Worm (Caenorhabditis elegans) whole organism, L3 larva: ENCODE results near the gene C45B2.1.

Source experiments
- ZK546.5 ChIP-seq: sonication (generic microtip); optimal IDR thresholded peaks from 2 replicates; lab custom pipeline; 2017; ENCODE audit warnings: missing biosample characterization, missing genetic modification characterization
- aly-2 ChIP-seq: fragments of 150-350 bp; optimal IDR thresholded peaks from 2 replicates; lab custom pipeline; 2014; ENCODE audit warnings: missing biosample characterization, missing genetic modification characterization
- ama-1 ChIP-seq: fragments of 150-350 bp; optimal IDR thresholded peaks from 2 replicates; lab custom pipeline; 2018
- ceh-16 ChIP-seq: sonication (generic microtip); optimal IDR thresholded peaks from 2 replicates; lab custom pipeline; 2017; ENCODE audit warnings: missing biosample characterization, missing genetic modification characterization
- ceh-28 ChIP-seq: fragments of 150-350 bp; optimal IDR thresholded peaks from 2 replicates; lab custom pipeline; 2014; ENCODE audit warnings: missing biosample characterization, missing genetic modification reagents, missing genetic modification characterization
- ceh-82 ChIP-seq: fragments of 150-350 bp; optimal IDR thresholded peaks from 2 replicates; lab custom pipeline; 2014; ENCODE audit warnings: missing biosample characterization, missing genetic modification characterization
- ceh-9 ChIP-seq: sonication (generic microtip); optimal IDR thresholded peaks from 2 replicates; lab custom pipeline; 2018; ENCODE audit warnings: missing biosample characterization, missing genetic modification characterization
- daf-12 ChIP-seq: fragments of 150-350 bp; optimal IDR thresholded peaks from 2 replicates; lab custom pipeline; 2014; ENCODE audit warnings: missing biosample characterization, missing genetic modification reagents, missing genetic modification characterization
- egl-27 ChIP-seq: sonication (generic microtip); optimal IDR thresholded peaks from 4 replicates; lab custom pipeline; 2017; ENCODE audit warnings: missing biosample characterization, missing genetic modification reagents, missing genetic modification characterization
- egl-5 ChIP-seq: fragments of 150-350 bp; optimal IDR thresholded peaks from 2 replicates; lab custom pipeline; 2017; ENCODE audit warnings: missing biosample characterization, missing genetic modification reagents, missing genetic modification characterization, inconsistent platforms
- elt-1 ChIP-seq: fragments of 150-350 bp; optimal IDR thresholded peaks from 2 replicates; lab custom pipeline; 2014; ENCODE audit warnings: missing biosample characterization, missing genetic modification characterization
- elt-2 ChIP-seq: sonication (generic microtip); optimal IDR thresholded peaks from 2 replicates; lab custom pipeline; 2016; ENCODE audit warnings: missing genetic modification reagents, mild to moderate bottlenecking, missing genetic modification characterization, missing compliant biosample characterization
- elt-3 ChIP-seq, 3 experiments: fragments of 150-350 bp in 1 of 3; sonication (generic microtip) in 2 of 3; optimal IDR thresholded peaks; 2 replicates in 2 of 3; 4 replicates in 1 of 3; lab custom pipeline; 2014 to 2017; ENCODE audit warnings: missing biosample characterization in 3 of 3, missing genetic modification characterization in 3 of 3
- fkh-10 ChIP-seq: sonication (generic microtip); optimal IDR thresholded peaks from 2 replicates; lab custom pipeline; 2017; ENCODE audit warnings: missing biosample characterization, missing genetic modification reagents, missing genetic modification characterization
- fkh-2 ChIP-seq: fragments of 150-350 bp; optimal IDR thresholded peaks from 2 replicates; lab custom pipeline; 2014; ENCODE audit warnings: missing biosample characterization, missing genetic modification reagents, missing genetic modification characterization
- fos-1 ChIP-seq: fragments of 150-350 bp; optimal IDR thresholded peaks from 2 replicates; lab custom pipeline; 2014; ENCODE audit warnings: missing biosample characterization, missing genetic modification characterization
- hmg-11 ChIP-seq: sonication (generic microtip); optimal IDR thresholded peaks from 2 replicates; lab custom pipeline; 2016; ENCODE audit warnings: missing genetic modification characterization, missing compliant biosample characterization
- jun-1 ChIP-seq: fragments of 150-350 bp; optimal IDR thresholded peaks from 2 replicates; lab custom pipeline; 2014; ENCODE audit warnings: missing biosample characterization, missing genetic modification reagents, missing genetic modification characterization
- lin-39 ChIP-seq: fragments of 150-350 bp; optimal IDR thresholded peaks from 2 replicates; lab custom pipeline; 2018; ENCODE audit warnings: missing biosample characterization, missing genetic modification reagents, missing genetic modification characterization
- lsy-12 ChIP-seq: sonication (generic microtip); optimal IDR thresholded peaks from 2 replicates; lab custom pipeline; 2016; ENCODE audit warnings: mild to moderate bottlenecking, missing genetic modification characterization, missing compliant biosample characterization
- mdl-1 ChIP-seq: fragments of 150-350 bp; optimal IDR thresholded peaks from 2 replicates; lab custom pipeline; 2014; ENCODE audit warnings: missing biosample characterization, missing genetic modification characterization
- mml-1 ChIP-seq: fragments of 150-350 bp; sonication (generic microtip); optimal IDR thresholded peaks from 3 replicates; lab custom pipeline; 2014; ENCODE audit warnings: missing biosample characterization, missing genetic modification characterization
- nfya-1 ChIP-seq: sonication (generic microtip); optimal IDR thresholded peaks from 2 replicates; lab custom pipeline; 2017; ENCODE audit warnings: missing genetic modification characterization, mild to moderate bottlenecking, missing compliant biosample characterization, antibody characterized with exemption, moderate library complexity; ENCODE audit not compliant: insufficient read depth
- nhr-11 ChIP-seq: fragments of 150-350 bp; optimal IDR thresholded peaks from 2 replicates; lab custom pipeline; 2014; ENCODE audit warnings: missing biosample characterization, missing genetic modification characterization
- nhr-12 ChIP-seq: fragments of 150-350 bp; optimal IDR thresholded peaks from 2 replicates; lab custom pipeline; 2014; ENCODE audit warnings: missing biosample characterization, missing genetic modification characterization
- nhr-23 ChIP-seq: fragments of 150-350 bp; optimal IDR thresholded peaks from 2 replicates; lab custom pipeline; 2014; ENCODE audit warnings: missing biosample characterization, missing genetic modification reagents, missing genetic modification characterization
- nhr-237 ChIP-seq: fragments of 150-350 bp; optimal IDR thresholded peaks from 2 replicates; lab custom pipeline; 2014; ENCODE audit warnings: missing biosample characterization, missing genetic modification characterization
- nhr-25 ChIP-seq: sonication (generic microtip); optimal IDR thresholded peaks from 2 replicates; lab custom pipeline; 2017; ENCODE audit warnings: missing biosample characterization, missing genetic modification characterization
- nhr-28 ChIP-seq: fragments of 150-350 bp; optimal IDR thresholded peaks from 2 replicates; lab custom pipeline; 2014; ENCODE audit warnings: missing biosample characterization, missing genetic modification characterization
- nhr-43 ChIP-seq: sonication (generic microtip); optimal IDR thresholded peaks from 2 replicates; lab custom pipeline; 2016; ENCODE audit warnings: mild to moderate bottlenecking, missing genetic modification characterization, missing compliant biosample characterization; ENCODE audit not compliant: poor library complexity, severe bottlenecking
- nhr-76 ChIP-seq: fragments of 150-350 bp; sonication (generic microtip); optimal IDR thresholded peaks from 5 replicates; lab custom pipeline; 2014; ENCODE audit warnings: missing biosample characterization, missing genetic modification characterization
- nhr-77 ChIP-seq: fragments of 150-350 bp; optimal IDR thresholded peaks from 2 replicates; lab custom pipeline; 2014; ENCODE audit warnings: missing biosample characterization, missing genetic modification characterization
- pha-4 ChIP-seq: fragments of 150-350 bp; optimal IDR thresholded peaks from 2 replicates; lab custom pipeline; 2014; ENCODE audit warnings: missing biosample characterization, missing genetic modification reagents, missing genetic modification characterization
- pqm-1 ChIP-seq: fragments of 150-350 bp; optimal IDR thresholded peaks from 2 replicates; lab custom pipeline; 2017; ENCODE audit warnings: missing biosample characterization, missing genetic modification characterization, inconsistent platforms
- sea-2 ChIP-seq: fragments of 150-350 bp; sonication (generic microtip); optimal IDR thresholded peaks from 4 replicates; lab custom pipeline; 2014; ENCODE audit warnings: missing biosample characterization, missing genetic modification reagents, missing genetic modification characterization
- skn-1 ChIP-seq: fragments of 150-350 bp; optimal IDR thresholded peaks from 2 replicates; lab custom pipeline; 2014; ENCODE audit warnings: missing biosample characterization, missing genetic modification characterization
- tbx-2 ChIP-seq: sonication (generic microtip); optimal IDR thresholded peaks from 2 replicates; lab custom pipeline; 2016; ENCODE audit warnings: mild to moderate bottlenecking, missing genetic modification characterization, missing compliant biosample characterization
- unc-39 ChIP-seq: sonication (generic microtip); optimal IDR thresholded peaks from 4 replicates; lab custom pipeline; 2017; ENCODE audit warnings: missing biosample characterization, missing genetic modification characterization
- unc-62 ChIP-seq: fragments of 150-350 bp; sonication (generic microtip); optimal IDR thresholded peaks from 4 replicates; lab custom pipeline; 2014; ENCODE audit warnings: missing biosample characterization, missing genetic modification reagents, missing genetic modification characterization
- zag-1 ChIP-seq: fragments of 150-350 bp; optimal IDR thresholded peaks from 2 replicates; lab custom pipeline; 2014; ENCODE audit warnings: missing biosample characterization, missing genetic modification characterization
- ztf-11 ChIP-seq: fragments of 150-350 bp; optimal IDR thresholded peaks from 2 replicates; lab custom pipeline; 2014; ENCODE audit warnings: missing biosample characterization, missing genetic modification characterization

C45B2.1 gene

DNA sequence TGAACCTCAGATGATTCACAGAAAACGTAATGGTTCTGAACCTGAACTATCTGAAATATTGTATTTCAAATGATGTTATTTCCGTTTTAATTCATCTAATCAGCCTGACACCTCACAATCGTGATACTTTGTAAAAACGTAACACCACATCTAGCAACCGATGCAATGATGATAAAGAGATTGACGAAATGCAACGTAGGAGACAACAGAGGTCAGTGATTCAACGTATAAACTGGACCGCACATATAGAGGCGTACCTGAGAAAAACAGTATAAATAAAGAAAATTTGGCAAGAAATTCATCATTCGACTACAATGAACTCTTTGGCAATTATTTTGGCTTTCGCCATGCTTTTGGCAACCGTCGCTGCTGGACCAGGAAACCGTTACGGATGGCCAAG, 1.5 kb upstream of the C45B2.1 start, which contains the start of gene C45B2.2:
C45B2.2 (plus strand) TSS at position 301 of the 400 bp plus-strand sequence.
- TF ChIP-seq unc-39, result no peak
- TF ChIP-seq lsy-12, result no peak
- no peak for TF ChIP-seq skn-1 (tag; lab: Kevin White, UChicago)
- TF ChIP-seq ceh-9 (tag; lab: Kevin White, UChicago), result no peak
- no peak for TF ChIP-seq pha-4 (tag; lab: Kevin White, UChicago)
- no peak for TF ChIP-seq ama-1
- TF ChIP-seq aly-2 (tag; lab: Kevin White, UChicago), result no peak
- no peak for TF ChIP-seq egl-5 (tag; lab: Kevin White, UChicago)
- no peak for TF ChIP-seq mdl-1 (tag; lab: Kevin White, UChicago)
- TF ChIP-seq sea-2, result no peak
- no peak for TF ChIP-seq nhr-28 (tag; lab: Kevin White, UChicago)
- no peak for TF ChIP-seq elt-1 (tag; lab: Kevin White, UChicago)
- no peak for TF ChIP-seq nhr-12 (tag; lab: Kevin White, UChicago)
- no peak for TF ChIP-seq nhr-76 (tag; lab: Kevin White, UChicago)

- no peak for TF ChIP-seq unc-62 (GFP tag; lab: Kevin White, UChicago)
- no peak for TF ChIP-seq jun-1 (tag; lab: Kevin White, UChicago)
- no peak for TF ChIP-seq elt-3 (tag; optimal IDR thresholded peaks at IDR 0.05; lab: Kevin White, UChicago)
- TF ChIP-seq nhr-43 (tag; lab: Kevin White, UChicago), result no peak
- no peak for TF ChIP-seq elt-1 (tag; lab: Kevin White, UChicago)
- no peak for TF ChIP-seq tbx-2 (tag; lab: Kevin White, UChicago)
- no peak for TF ChIP-seq aly-2 (tag; lab: Kevin White, UChicago)
- TF ChIP-seq nhr-25 (tag; lab: Kevin White, UChicago), result no peak
- no peak for TF ChIP-seq daf-12
- no peak for TF ChIP-seq nhr-12 (tag; lab: Kevin White, UChicago)
- no peak for TF ChIP-seq ama-1
- TF ChIP-seq zag-1 (tag; lab: Kevin White, UChicago), result no peak
- TF ChIP-seq, all 47 proteins: peak for 0
These were observed 1.8 kb downstream of the C45B2.1 start, which contains the start of gene C45B2.8 for ce11 chrX:6087676-6088075. C45B2.8 (plus strand) TSS chrX:6087976.

ce11 chrX:6088718-6089117, 2.8 kb downstream of the C45B2.1 start:
- peak; percentile 41 for TF ChIP-seq nhr-23
- peak; percentile 62 for TF ChIP-seq lsy-12
- TF ChIP-seq nhr-43 (tag; lab: Kevin White, UChicago), result peak; percentile 68
- TF ChIP-seq aly-2 (tag; lab: Kevin White, UChicago), result peak; percentile 58
- peak; percentile 29 for TF ChIP-seq pqm-1 (tag; lab: Kevin White, UChicago)
- peak; percentile 33 for TF ChIP-seq elt-2
- peak; percentile 13 for TF ChIP-seq skn-1 (tag; lab: Kevin White, UChicago)
- TF ChIP-seq fkh-10, result no peak
- no peak for TF ChIP-seq egl-5 (tag; lab: Kevin White, UChicago)
- peak; percentile 36 for TF ChIP-seq nhr-77 (tag; lab: Kevin White, UChicago)
- peak; percentile 78 for TF ChIP-seq fos-1 (tag; lab: Kevin White, UChicago)
- no peak for TF ChIP-seq ceh-82 (tag; lab: Kevin White, UChicago)
- peak; percentile 63 for TF ChIP-seq ceh-28 (tag; lab: Kevin White, UChicago)

DNA sequence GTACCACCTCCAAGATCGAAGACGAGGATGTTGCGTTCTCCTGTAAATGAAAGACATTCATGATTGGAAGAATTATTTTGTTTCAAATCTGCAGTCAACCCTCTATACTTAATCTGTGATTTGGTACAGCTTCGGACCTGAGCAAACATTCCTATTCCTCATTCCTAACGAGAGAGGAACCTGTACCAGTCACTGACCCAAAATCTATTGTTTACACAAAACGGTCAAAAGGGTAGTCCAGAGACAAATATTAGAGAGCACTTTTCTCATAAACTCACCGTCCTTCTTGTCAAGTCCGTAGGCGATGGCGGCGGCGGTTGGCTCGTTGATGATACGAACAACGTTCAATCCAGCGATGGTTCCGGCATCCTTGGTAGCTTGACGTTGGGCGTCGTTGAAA, 4.9 kb downstream of the C45B2.1 start:
- no peak for TF ChIP-seq hmg-11 (tag; lab: Kevin White, UChicago)
- no peak for TF ChIP-seq ztf-11
- TF ChIP-seq ZK546.5 (tag; lab: Kevin White, UChicago), result no peak
- TF ChIP-seq fkh-2 (tag; lab: Kevin White, UChicago), result no peak
- no peak for TF ChIP-seq elt-1 (tag; lab: Kevin White, UChicago)
- TF ChIP-seq nhr-23, result no peak
- TF ChIP-seq lsy-12, result no peak
- TF ChIP-seq pha-4 (tag; lab: Kevin White, UChicago), result peak; percentile 56
- TF ChIP-seq unc-39, result no peak

- peak; percentile 99 for TF ChIP-seq lsy-12
- TF ChIP-seq nhr-28 (tag; lab: Kevin White, UChicago), result no peak
- TF ChIP-seq nhr-237 (tag; lab: Kevin White, UChicago), result no peak
- no peak for TF ChIP-seq ceh-16
- TF ChIP-seq egl-27, result peak; percentile 52
- TF ChIP-seq ceh-28 (tag; lab: Kevin White, UChicago), result peak; percentile 89
- TF ChIP-seq fkh-10, result peak; percentile 28
- peak; percentile 97 for TF ChIP-seq jun-1 (tag; lab: Kevin White, UChicago)
- peak; percentile 40 for TF ChIP-seq fos-1 (tag; lab: Kevin White, UChicago)
- TF ChIP-seq nhr-12 (tag; lab: Kevin White, UChicago), result no peak
- TF ChIP-seq nhr-77 (tag; lab: Kevin White, UChicago), result peak; percentile 59
- peak; percentile 34 for TF ChIP-seq nhr-76 (tag; lab: Kevin White, UChicago)
- TF ChIP-seq mdl-1 (tag; lab: Kevin White, UChicago), result peak; percentile 66
- TF ChIP-seq pha-4 (tag; lab: Kevin White, UChicago), result peak; percentile 95
- TF ChIP-seq daf-12, result no peak
- no peak for TF ChIP-seq zag-1 (tag; lab: Kevin White, UChicago)
- peak; percentile 96 for TF ChIP-seq nhr-23
- TF ChIP-seq aly-2 (tag; lab: Kevin White, UChicago), result no peak
- peak; percentile 94 for TF ChIP-seq hmg-11 (tag; lab: Kevin White, UChicago)
- peak; percentile 57 for TF ChIP-seq elt-1 (tag; lab: Kevin White, UChicago)
- no peak for TF ChIP-seq ZK546.5 (tag; lab: Kevin White, UChicago)
- peak; percentile 86 for TF ChIP-seq tbx-2 (tag; lab: Kevin White, UChicago)
- TF ChIP-seq lin-39, result peak; percentile 98
- peak; percentile 100 for TF ChIP-seq nfya-1 (tag; lab: Kevin White, UChicago)
- peak; percentile 18 for TF ChIP-seq mml-1 (tag; lab: Kevin White, UChicago)
- TF ChIP-seq unc-62 (GFP tag; lab: Kevin White, UChicago), result peak; percentile 84
- TF ChIP-seq nhr-11 (tag; lab: Kevin White, UChicago), result peak; percentile 88
These were observed 6.0 kb downstream of the C45B2.1 start, which contains the start of gene hsp-3 for ce11 chrX:6091967-6092366. hsp-3 (minus strand) TSS chrX:6092124.
